Worm (Caenorhabditis elegans) whole organism, young adult: ENCODE data around the gene vep-2.
A peak's percentile ranks its signal among the peaks of the same experiment; 100 is the strongest.

Experiments
- B0019.2 ChIP-seq: fragments of 200-800 bp; sonication (Bioruptor generic); conservative IDR thresholded peaks from 2 replicates; pipeline ENCODE4 v1.3.6; 2022; ENCODE audit warnings: missing genetic modification reagents, missing genetic modification characterization, missing compliant biosample characterization
- B0336.3 ChIP-seq: fragments of 200-800 bp; sonication (Bioruptor generic); IDR thresholded peaks from 2 replicates; pipeline ENCODE4 v1.3.6; 2022; ENCODE audit warnings: missing genetic modification characterization, missing compliant biosample characterization
- C17E4.6 ChIP-seq: fragments of 200-800 bp; sonication (Bioruptor generic); IDR thresholded peaks from 2 replicates; pipeline ENCODE4 v1.3.6; 2022; ENCODE audit warnings: missing genetic modification reagents, missing genetic modification characterization, missing compliant biosample characterization
- D2030.7 ChIP-seq: fragments of 200-800 bp; sonication (Bioruptor generic); IDR thresholded peaks from 2 replicates; pipeline ENCODE4 v1.3.6; 2022; ENCODE audit warnings: missing genetic modification reagents, missing genetic modification characterization, missing compliant biosample characterization
- F10E7.11 ChIP-seq: sonication (generic microtip); optimal IDR thresholded peaks from 2 replicates; lab custom pipeline; 2017; ENCODE audit warnings: mild to moderate bottlenecking, missing genetic modification characterization, moderate library complexity, missing compliant biosample characterization
- F23B12.7 ChIP-seq: sonication (generic microtip); optimal IDR thresholded peaks from 2 replicates; lab custom pipeline; 2017; ENCODE audit warnings: missing genetic modification characterization, mild to moderate bottlenecking, missing compliant biosample characterization, antibody characterized with exemption, moderate library complexity; ENCODE audit not compliant: insufficient read depth
- F33H1.4 ChIP-seq: fragments of 200-800 bp; sonication (Bioruptor generic); IDR thresholded peaks from 2 replicates; pipeline ENCODE4 v1.3.6; 2022; ENCODE audit warnings: missing genetic modification reagents, missing genetic modification characterization, missing compliant biosample characterization
- F49E8.2 ChIP-seq: sonication (generic microtip); optimal IDR thresholded peaks from 3 replicates; lab custom pipeline; 2017; ENCODE audit warnings: missing genetic modification characterization, mild to moderate bottlenecking, missing compliant biosample characterization, antibody characterized with exemption, moderate library complexity; ENCODE audit not compliant: insufficient read depth
- F57A8.1 ChIP-seq: fragments of 200-800 bp; sonication (Bioruptor generic); optimal IDR thresholded peaks from 2 replicates; lab custom pipeline; 2018; ENCODE audit warnings: mild to moderate bottlenecking, missing genetic modification characterization, moderate library complexity, missing compliant biosample characterization
- F57C9.4 ChIP-seq: sonication (generic microtip); optimal IDR thresholded peaks from 2 replicates; lab custom pipeline; 2017; ENCODE audit warnings: mild to moderate bottlenecking, missing genetic modification characterization, missing compliant biosample characterization
- Y53F4B.3 ChIP-seq: fragments of 200-800 bp; sonication (Bioruptor generic); IDR thresholded peaks from 2 replicates; pipeline ENCODE4 v1.3.6; 2022; ENCODE audit warnings: missing genetic modification reagents, missing genetic modification characterization, missing compliant biosample characterization
- Y56A3A.18 ChIP-seq: fragments of 200-800 bp; sonication (Bioruptor generic); IDR thresholded peaks from 2 replicates; pipeline ENCODE4 v1.3.6; 2022; ENCODE audit warnings: missing genetic modification reagents, missing genetic modification characterization, missing compliant biosample characterization
- Y67H2A.10 ChIP-seq: fragments of 200-800 bp; sonication (Bioruptor generic); conservative IDR thresholded peaks from 2 replicates; pipeline ENCODE4 v1.3.6; 2022; ENCODE audit warnings: missing genetic modification reagents, missing genetic modification characterization, missing compliant biosample characterization
- bed-2 ChIP-seq: fragments of 200-800 bp; sonication (Bioruptor generic); IDR thresholded peaks from 2 replicates; pipeline ENCODE4 v1.3.6; 2022; ENCODE audit warnings: missing genetic modification reagents, missing genetic modification characterization, missing compliant biosample characterization
- ceh-40 ChIP-seq: fragments of 200-800 bp; sonication (Bioruptor generic); IDR thresholded peaks from 2 replicates; pipeline ENCODE4 v1.3.6; 2022; ENCODE audit warnings: missing genetic modification characterization, missing compliant biosample characterization
- ceh-58 ChIP-seq: fragments of 200-800 bp; sonication (Bioruptor generic); IDR thresholded peaks from 2 replicates; pipeline ENCODE4 v1.3.6; 2022; ENCODE audit warnings: missing genetic modification characterization, missing compliant biosample characterization
- ceh-91 ChIP-seq: fragments of 200-800 bp; sonication (Bioruptor generic); IDR thresholded peaks from 2 replicates; pipeline ENCODE4 v1.3.6; 2022; ENCODE audit warnings: missing genetic modification reagents, missing genetic modification characterization, missing compliant biosample characterization
- dox-1 ChIP-seq: fragments of 200-800 bp; sonication (Bioruptor generic); IDR thresholded peaks from 2 replicates; pipeline ENCODE4 v1.3.6; 2022; ENCODE audit warnings: missing genetic modification reagents, missing genetic modification characterization, missing compliant biosample characterization
- gei-17 ChIP-seq: fragments of 200-800 bp; sonication (Bioruptor generic); optimal IDR thresholded peaks from 2 replicates; lab custom pipeline; 2018; ENCODE audit warnings: mild to moderate bottlenecking, missing genetic modification characterization, missing compliant biosample characterization
- hlh-26 ChIP-seq: fragments of 200-800 bp; sonication (Bioruptor generic); conservative IDR thresholded peaks from 2 replicates; pipeline ENCODE4 v1.3.6; 2022; ENCODE audit warnings: missing genetic modification reagents, missing genetic modification characterization, missing compliant biosample characterization
- hrde-1 ChIP-seq: sonication (generic microtip); optimal IDR thresholded peaks from 2 replicates; lab custom pipeline; 2016; ENCODE audit warnings: missing genetic modification characterization, mild to moderate bottlenecking, missing compliant biosample characterization, moderate library complexity, missing genotype, missing genetic modification reagents, borderline replicate concordance
- let-526 ChIP-seq: fragments of 200-800 bp; sonication (Bioruptor generic); IDR thresholded peaks from 2 replicates; pipeline ENCODE4 v1.3.6; 2022; ENCODE audit warnings: missing genetic modification reagents, missing genetic modification characterization, missing compliant biosample characterization
- lin-54 ChIP-seq: fragments of 200-800 bp; sonication (Bioruptor generic); optimal IDR thresholded peaks from 2 replicates; lab custom pipeline; 2018; ENCODE audit warnings: mild to moderate bottlenecking, missing genetic modification characterization, missing compliant biosample characterization
- lsl-1 ChIP-seq: fragments of 200-800 bp; sonication (Bioruptor generic); optimal IDR thresholded peaks from 2 replicates; lab custom pipeline; 2018; ENCODE audit warnings: mild to moderate bottlenecking, missing genetic modification characterization, moderate library complexity, missing compliant biosample characterization
- madf-3 ChIP-seq: fragments of 200-800 bp; sonication (Bioruptor generic); IDR thresholded peaks from 2 replicates; pipeline ENCODE4 v1.3.6; 2022; ENCODE audit warnings: missing genetic modification reagents, missing genetic modification characterization, missing compliant biosample characterization
- mes-4 ChIP-seq: sonication (generic microtip); optimal IDR thresholded peaks from 2 replicates; lab custom pipeline; 2016; ENCODE audit warnings: missing genotype, missing genetic modification characterization, missing compliant biosample characterization
- nfyb-1 ChIP-seq: fragments of 200-800 bp; sonication (Bioruptor generic); IDR thresholded peaks from 2 replicates; pipeline ENCODE4 v1.3.6; 2022; ENCODE audit warnings: missing genetic modification reagents, missing genetic modification characterization, missing compliant biosample characterization
- nhr-120 ChIP-seq: fragments of 200-800 bp; sonication (Bioruptor generic); IDR thresholded peaks from 2 replicates; pipeline ENCODE4 v1.3.6; 2022; ENCODE audit warnings: missing genetic modification characterization, missing compliant biosample characterization
- nhr-179 ChIP-seq: sonication (generic microtip); optimal IDR thresholded peaks from 2 replicates; lab custom pipeline; 2016; ENCODE audit warnings: mild to moderate bottlenecking, missing genetic modification characterization, missing compliant biosample characterization
- nhr-27 ChIP-seq: fragments of 200-800 bp; sonication (Bioruptor generic); optimal IDR thresholded peaks from 2 replicates; lab custom pipeline; 2018; ENCODE audit warnings: mild to moderate bottlenecking, missing genetic modification characterization, moderate library complexity, missing compliant biosample characterization
- nhr-80 ChIP-seq: sonication (generic microtip); optimal IDR thresholded peaks from 2 replicates; lab custom pipeline; 2016; ENCODE audit warnings: missing genetic modification characterization, missing compliant biosample characterization
- pbrm-1 ChIP-seq: fragments of 200-800 bp; sonication (Bioruptor generic); IDR thresholded peaks from 2 replicates; pipeline ENCODE4 v1.3.6; 2022; ENCODE audit warnings: missing genetic modification reagents, missing genetic modification characterization, missing compliant biosample characterization
- snpc-1.3 ChIP-seq: sonication (generic microtip); optimal IDR thresholded peaks from 2 replicates; lab custom pipeline; 2017; ENCODE audit warnings: missing genetic modification characterization, mild to moderate bottlenecking, missing compliant biosample characterization, antibody characterized with exemption, moderate library complexity, missing genotype, missing genetic modification reagents; ENCODE audit not compliant: insufficient read depth
- unc-62 ChIP-seq: fragments of 150-350 bp; optimal IDR thresholded peaks from 2 replicates; lab custom pipeline; 2014; ENCODE audit warnings: missing biosample characterization, missing genetic modification reagents, missing genetic modification characterization
- xnd-1 ChIP-seq: sonication (generic microtip); optimal IDR thresholded peaks from 2 replicates; lab custom pipeline; 2016; ENCODE audit warnings: missing genotype, missing genetic modification reagents, missing genetic modification characterization, missing compliant biosample characterization
- ztf-25 ChIP-seq: fragments of 200-800 bp; sonication (Bioruptor generic); IDR thresholded peaks from 2 replicates; pipeline ENCODE4 v1.3.6; 2022; ENCODE audit warnings: missing genetic modification reagents, missing genetic modification characterization, missing compliant biosample characterization
- ztf-28 ChIP-seq: fragments of 200-800 bp; sonication (Bioruptor generic); IDR thresholded peaks from 2 replicates; pipeline ENCODE4 v1.3.6; 2022; ENCODE audit warnings: missing genetic modification reagents, missing genetic modification characterization, missing compliant biosample characterization

vep-2 gene

DNA sequence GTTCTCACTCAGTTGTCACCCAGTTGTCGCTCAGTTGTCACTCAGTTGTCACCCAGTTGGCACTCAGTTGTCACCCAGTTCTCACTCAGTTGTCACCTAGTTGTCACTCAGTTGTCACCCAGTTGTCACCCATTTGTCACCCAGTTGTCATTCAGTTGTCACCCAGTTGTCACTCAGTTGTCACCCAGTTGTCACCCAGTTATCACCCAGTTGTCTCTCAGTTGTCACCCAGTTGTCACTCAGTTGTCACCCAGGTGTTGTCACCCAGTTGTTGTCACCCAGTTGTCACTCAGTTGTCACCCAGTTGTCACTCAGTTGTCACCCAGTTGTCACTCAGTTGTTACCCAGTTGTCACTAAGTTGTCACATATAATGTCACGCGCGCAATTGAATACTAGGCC lies 3.4 kb downstream of the vep-2 start (continued):
- TF ChIP-seq dox-1 (GFP tag; lab: Robert Waterston, UW) (peak; percentile 59; the same call in 1 of the 2 replicates), F57C9.4 (tag; lab: Kevin White, UChicago) (no peak), gei-17 (GFP tag; lab: Kevin White, UChicago) (no peak), hrde-1 (tag; lab: Kevin White, UChicago) (no peak), lin-54 (GFP tag; lab: Kevin White, UChicago) (no peak), B0019.2 (GFP tag; lab: Robert Waterston, UW) (peak; percentile 50; the same call in 1 of the 2 replicates), F57A8.1 (GFP tag; lab: Kevin White, UChicago) (no peak), F49E8.2 (tag; lab: Kevin White, UChicago) (no peak), unc-62 (GFP tag; lab: Kevin White, UChicago) (peak; percentile 72), B0336.3 (GFP tag; lab: Robert Waterston, UW) (no peak), nhr-27 (tag; lab: Kevin White, UChicago) (no peak), nhr-179 (tag; lab: Kevin White, UChicago) (no peak), F33H1.4 (GFP tag; lab: Robert Waterston, UW) (0 out of 2 replicates have a peak, but pooled peaks have one; percentile 6), ceh-58 (0 out of 2 replicates have a peak, but pooled peaks have one; percentile 84), bed-2 (peak; percentile 82; the same call in 1 of the 2 replicates), ceh-40 (GFP tag; lab: Robert Waterston, UW) (no peak), nfyb-1 (GFP tag; lab: Robert Waterston, UW) (peak; percentile 51; the same call in 1 of the 2 replicates), Y56A3A.18 (GFP tag; lab: Robert Waterston, UW) (no peak), ztf-25 (GFP tag; lab: Robert Waterston, UW) (peak; percentile 63; the same call in 1 of the 2 replicates), F23B12.7 (tag; lab: Kevin White, UChicago) (no peak), xnd-1 (tag; lab: Kevin White, UChicago) (no peak), C17E4.6 (GFP tag; lab: Robert Waterston, UW) (no peak)

DNA sequence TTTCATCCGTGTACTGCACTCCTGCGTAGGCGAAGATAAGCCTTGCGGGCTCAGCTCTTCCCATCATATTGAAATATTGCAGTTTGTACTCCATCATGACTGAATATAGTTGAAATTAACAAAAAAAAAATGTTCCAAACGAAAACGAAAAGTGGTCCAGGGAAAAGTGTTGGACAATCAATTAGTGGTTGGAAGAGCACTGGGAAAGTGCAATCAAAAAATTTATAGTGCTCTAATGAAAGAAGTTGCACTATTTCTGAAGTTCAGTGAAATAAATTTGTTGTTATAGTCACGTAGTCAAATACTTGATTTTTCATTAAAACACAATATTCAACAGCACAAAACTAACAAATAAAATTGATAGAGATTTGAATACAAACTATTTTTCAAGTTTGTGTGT lies 5.5 kb downstream of the vep-2 start, which contains the start of gene gst-11:
gst-11 (minus strand) TSS at position 101 of the 400 bp plus-strand sequence.
- TF ChIP-seq lsl-1 (GFP tag; lab: Kevin White, UChicago) = no peak
- no peak for TF ChIP-seq C17E4.6 (GFP tag; lab: Robert Waterston, UW)
- no peak for TF ChIP-seq nhr-80 (tag; lab: Kevin White, UChicago)
- TF ChIP-seq ceh-91 (GFP tag; lab: Robert Waterston, UW) = no peak
- TF ChIP-seq F10E7.11 (tag; lab: Kevin White, UChicago) = no peak
- TF ChIP-seq hlh-26 (GFP tag; lab: Robert Waterston, UW) = no peak
- no peak for TF ChIP-seq ztf-28
- no peak for TF ChIP-seq Y67H2A.10 (GFP tag; lab: Robert Waterston, UW)
- TF ChIP-seq Y53F4B.3 (GFP tag; lab: Robert Waterston, UW) = no peak
- TF ChIP-seq D2030.7 (GFP tag; lab: Robert Waterston, UW) = no peak
- no peak for TF ChIP-seq let-526 (GFP tag; lab: Robert Waterston, UW)
- no peak for TF ChIP-seq nhr-120 (GFP tag; lab: Robert Waterston, UW)
- TF ChIP-seq mes-4 (tag; lab: Kevin White, UChicago) = no peak
- TF ChIP-seq snpc-1.3 (tag; lab: Kevin White, UChicago) = no peak
- TF ChIP-seq pbrm-1 (GFP tag; lab: Robert Waterston, UW) = no peak
- no peak for TF ChIP-seq madf-3 (GFP tag; lab: Robert Waterston, UW)
